Worm (Caenorhabditis elegans) whole organism, early embryonic: ENCODE measurements around the gene K10C2.7.

Experiments
- B0310.2 ChIP-seq: sonication (generic microtip); optimal IDR thresholded peaks from 2 replicates; lab custom pipeline; 2016; ENCODE audit warnings: mild to moderate bottlenecking, missing genetic modification characterization, missing compliant biosample characterization
- F13C5.2 ChIP-seq: sonication (generic microtip); optimal IDR thresholded peaks from 2 replicates; lab custom pipeline; 2017; ENCODE audit warnings: mild to moderate bottlenecking, missing genetic modification characterization, inconsistent platforms, missing compliant biosample characterization
- aly-1 ChIP-seq: sonication (generic microtip); optimal IDR thresholded peaks from 2 replicates; lab custom pipeline; 2016; ENCODE audit warnings: missing genetic modification characterization, missing compliant biosample characterization
- ama-1 ChIP-seq: fragments of 150-350 bp; optimal IDR thresholded peaks from 2 replicates; lab custom pipeline; 2014
- ceh-36 ChIP-seq: sonication (generic microtip); optimal IDR thresholded peaks from 2 replicates; lab custom pipeline; 2016; ENCODE audit warnings: missing genetic modification characterization, inconsistent platforms, missing compliant biosample characterization
- ets-7 ChIP-seq: sonication (generic microtip); optimal IDR thresholded peaks from 2 replicates; lab custom pipeline; 2016; ENCODE audit warnings: missing genotype, missing genetic modification characterization, missing compliant biosample characterization
- flt-1 ChIP-seq: fragments of 200-800 bp; sonication (Bioruptor generic); IDR thresholded peaks from 2 replicates; pipeline ENCODE4 v1.3.6; 2022; ENCODE audit warnings: missing genetic modification characterization, missing compliant biosample characterization
- hmg-4 ChIP-seq: fragments of 200-800 bp; sonication (Bioruptor generic); optimal IDR thresholded peaks from 2 replicates; lab custom pipeline; 2018; ENCODE audit warnings: mild to moderate bottlenecking, missing genetic modification characterization, missing compliant biosample characterization
- scrt-1 ChIP-seq: fragments of 200-800 bp; sonication (Bioruptor generic); IDR thresholded peaks from 2 replicates; pipeline ENCODE4 v1.3.6; 2022; ENCODE audit warnings: missing genetic modification characterization, missing compliant biosample characterization
- sea-1 ChIP-seq: fragments of 200-800 bp; sonication (Bioruptor generic); conservative IDR thresholded peaks from 2 replicates; pipeline ENCODE4 v1.3.6; 2022; ENCODE audit warnings: missing genetic modification characterization, missing compliant biosample characterization
- tbx-11 ChIP-seq: fragments of 200-800 bp; sonication (Bioruptor generic); IDR thresholded peaks from 2 replicates; pipeline ENCODE4 v1.3.6; 2022; ENCODE audit warnings: missing genetic modification characterization, missing compliant biosample characterization
- tra-4 ChIP-seq: sonication (generic microtip); optimal IDR thresholded peaks from 2 replicates; lab custom pipeline; 2017; ENCODE audit warnings: missing genetic modification characterization, missing compliant biosample characterization

- TF ChIP-seq F13C5.2 (tag; lab: Kevin White, UChicago) (no peak), scrt-1 (GFP tag; lab: Robert Waterston, UW) (no peak), sea-1 (no peak), ets-7 (tag; lab: Kevin White, UChicago) (no peak), tbx-11 (GFP tag; lab: Robert Waterston, UW) (no peak), ama-1 (lab: Kevin White, UChicago) (no peak), flt-1 (no peak), B0310.2 (tag; lab: Kevin White, UChicago) (no peak), hmg-4 (GFP tag; lab: Kevin White, UChicago) (no peak), ceh-36 (tag; lab: Kevin White, UChicago) (no peak), aly-1 (no peak), tra-4 (no peak)
Measured at ce11 chrX:6427147-6427546, 16.1 kb downstream of the K10C2.7 start.
